Fruit fly (Drosophila melanogaster) whole organism: Measurements from ENCODE around the gene side-III.

Experiments used
- Dll ChIP-seq: fragments of >200 bp; optimal IDR thresholded peaks from 2 replicates; lab custom pipeline; 2017
- pan ChIP-seq: fragments of >200 bp; optimal IDR thresholded peaks from 2 replicates; lab custom pipeline; 2017
- psq ChIP-seq: fragments of >200 bp; optimal IDR thresholded peaks from 2 replicates; lab custom pipeline; 2017
- usp ChIP-seq: fragments of >200 bp; optimal IDR thresholded peaks from 2 replicates; lab custom pipeline; 2017; ENCODE audit warnings: missing biosample characterization, missing genetic modification characterization, mixed read lengths

DNA sequence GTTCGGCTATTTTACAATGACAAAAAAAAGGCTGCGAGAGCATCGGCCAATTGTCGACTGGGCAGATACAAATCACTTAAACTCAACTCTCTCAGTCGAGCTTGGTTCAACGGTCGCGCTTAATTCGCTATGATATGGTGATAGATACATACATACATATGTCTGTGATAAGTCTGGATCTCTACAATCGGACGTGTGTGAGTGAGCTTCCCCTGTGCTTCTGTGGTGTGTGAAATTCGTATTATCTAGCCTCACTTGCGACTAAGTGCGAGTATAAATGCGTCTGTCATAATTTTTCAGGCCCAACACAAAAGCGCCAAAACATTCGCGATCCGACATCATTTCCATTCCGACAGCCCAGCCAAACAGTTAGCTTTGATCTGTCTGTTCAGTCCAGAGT is 118.5 kb downstream of the side-III start, which contains the start of gene CG1213:
- TF ChIP-seq pan (lab: Kevin White, UChicago) (no peak), psq (no peak), usp (GFP tag; lab: Kevin White, UChicago) (no peak), Dll (lab: Kevin White, UChicago) (no peak)
